Fruit fly (Drosophila melanogaster) whole organism: Measurements from ENCODE around the gene Rbcn-3B.

ENCODE experiments used
- CG8478 ChIP-seq: fragments of >200 bp; optimal IDR thresholded peaks from 2 replicates; lab custom pipeline; 2018; ENCODE audit warnings: inconsistent platforms
- Dll ChIP-seq: fragments of >200 bp; optimal IDR thresholded peaks from 2 replicates; lab custom pipeline; 2017
- EcR ChIP-seq, 2 experiments: fragments of >200 bp; optimal IDR thresholded peaks; 2 replicates each; lab custom pipeline; 2017; ENCODE audit warnings: missing biosample characterization in 2 of 2, missing genetic modification characterization in 2 of 2, missing genetic modification reagents in 2 of 2

DNA sequence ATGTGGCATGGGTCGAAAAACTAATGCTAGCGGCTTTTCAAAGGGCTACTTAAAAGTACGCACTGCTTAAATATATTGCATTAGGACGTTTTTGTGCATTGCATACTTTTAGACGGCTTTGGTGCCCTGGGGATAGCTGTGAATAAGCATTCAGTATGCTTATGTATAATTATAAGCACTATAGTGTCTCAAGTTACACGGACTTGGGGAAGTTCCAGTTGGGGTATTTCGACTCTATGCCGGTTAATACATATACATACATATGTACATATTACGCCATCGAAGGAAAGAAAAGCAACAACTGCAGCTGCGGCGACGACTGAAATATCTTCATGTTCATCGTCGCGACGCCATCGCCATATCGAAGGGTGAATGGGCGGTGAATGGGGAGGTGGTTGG, 54.5 kb downstream of the Rbcn-3B start:
- TF ChIP-seq Dll = no peak
- no peak for TF ChIP-seq EcR (GFP tag; optimal IDR thresholded peaks at IDR 0.05; lab: Kevin White, UChicago)
- TF ChIP-seq CG8478 (lab: Kevin White, UChicago) = no peak
